Fruit fly (Drosophila melanogaster) whole organism, adult: ENCODE measurements around the gene Pits.

Experiments
- CG11617 ChIP-seq: fragments of 200-800 bp; sonication (Bioruptor generic); optimal IDR thresholded peaks from 2 replicates; lab custom pipeline; 2017; ENCODE audit warnings: mild to moderate bottlenecking, missing biosample characterization, missing genetic modification reagents, missing genetic modification characterization
- CG12768 ChIP-seq: fragments of 200-800 bp; sonication (Bioruptor generic); optimal IDR thresholded peaks from 2 replicates; lab custom pipeline; 2017; ENCODE audit warnings: missing biosample characterization, missing genetic modification characterization, mild to moderate bottlenecking, moderate library complexity, missing genetic modification reagents
- CG14711 ChIP-seq: fragments of 200-800 bp; sonication (Bioruptor generic); optimal IDR thresholded peaks from 2 replicates; lab custom pipeline; 2018; ENCODE audit warnings: missing biosample characterization, mild to moderate bottlenecking, missing genetic modification characterization, moderate library complexity
- CG1620 ChIP-seq: fragments of 200-800 bp; sonication (Bioruptor generic); optimal IDR thresholded peaks from 2 replicates; lab custom pipeline; 2016; ENCODE audit warnings: missing biosample characterization, missing genetic modification characterization
- CG33017 ChIP-seq: fragments of 200-800 bp; sonication (Bioruptor generic); optimal IDR thresholded peaks from 2 replicates; lab custom pipeline; 2018; ENCODE audit warnings: missing biosample characterization, mild to moderate bottlenecking, missing genetic modification characterization, moderate library complexity
- CG5204 ChIP-seq: fragments of 200-800 bp; sonication (Bioruptor generic); optimal IDR thresholded peaks from 2 replicates; lab custom pipeline; 2016; ENCODE audit warnings: missing biosample characterization, missing genetic modification characterization
- CG7045 ChIP-seq: fragments of 200-800 bp; sonication (Bioruptor generic); optimal IDR thresholded peaks from 2 replicates; lab custom pipeline; 2017; ENCODE audit warnings: missing biosample characterization, mild to moderate bottlenecking, missing genetic modification characterization
- CG7101 ChIP-seq: fragments of 200-800 bp; sonication (Bioruptor generic); optimal IDR thresholded peaks from 2 replicates; lab custom pipeline; 2018; ENCODE audit warnings: missing biosample characterization, mild to moderate bottlenecking, missing genetic modification characterization, moderate library complexity
- Clk ChIP-seq: fragments of 200-800 bp; sonication (Bioruptor generic); optimal IDR thresholded peaks from 2 replicates; lab custom pipeline; 2017; ENCODE audit warnings: missing biosample characterization, missing genetic modification characterization
- Crg-1 ChIP-seq: fragments of 200-800 bp; sonication (Bioruptor generic); optimal IDR thresholded peaks from 2 replicates; lab custom pipeline; 2016; ENCODE audit warnings: missing biosample characterization, missing genetic modification characterization
- Hr96 ChIP-seq: fragments of 200-800 bp; sonication (Bioruptor generic); optimal IDR thresholded peaks from 2 replicates; lab custom pipeline; 2016; ENCODE audit warnings: missing biosample characterization, missing genetic modification characterization
- Mnt ChIP-seq: fragments of 200-800 bp; sonication (Bioruptor generic); optimal IDR thresholded peaks from 2 replicates; lab custom pipeline; 2016; ENCODE audit warnings: missing biosample characterization, mild to moderate bottlenecking, missing genetic modification characterization
- bab1 ChIP-seq: fragments of 200-800 bp; sonication (Bioruptor generic); optimal IDR thresholded peaks from 3 replicates; lab custom pipeline; 2019; ENCODE audit warnings: missing biosample characterization, mild to moderate bottlenecking, missing genetic modification characterization, moderate library complexity
- cic ChIP-seq: fragments of 200-800 bp; sonication (Bioruptor generic); optimal IDR thresholded peaks from 2 replicates; lab custom pipeline; 2017; ENCODE audit warnings: missing biosample characterization, mild to moderate bottlenecking, missing genetic modification characterization, moderate library complexity
- cnc ChIP-seq, 2 experiments: fragments of >200 bp; optimal IDR thresholded peaks; 2 replicates each; lab custom pipeline; 2017
- kay ChIP-seq: fragments of 200-800 bp; sonication (Bioruptor generic); peaks from one replicate; lab custom pipeline; 2016; ENCODE audit warnings: missing biosample characterization, missing genetic modification characterization, borderline replicate concordance
- ovo ChIP-seq: fragments of 200-800 bp; sonication (Bioruptor generic); optimal IDR thresholded peaks from 2 replicates; lab custom pipeline; 2016; ENCODE audit warnings: missing biosample characterization, missing genetic modification characterization
- pad ChIP-seq: fragments of 200-800 bp; sonication (Bioruptor generic); optimal IDR thresholded peaks from 3 replicates; lab custom pipeline; 2017; ENCODE audit warnings: missing biosample characterization, missing genetic modification characterization, mild to moderate bottlenecking, moderate library complexity, missing genetic modification reagents
- tj ChIP-seq: fragments of 200-800 bp; sonication (Bioruptor generic); optimal IDR thresholded peaks from 3 replicates; lab custom pipeline; 2017; ENCODE audit warnings: missing biosample characterization, mild to moderate bottlenecking, missing genetic modification characterization, moderate library complexity
- toe ChIP-seq: fragments of 200-800 bp; sonication (Bioruptor generic); optimal IDR thresholded peaks from 2 replicates; lab custom pipeline; 2016; ENCODE audit warnings: missing biosample characterization, missing genetic modification characterization

Gene Pits

DNA sequence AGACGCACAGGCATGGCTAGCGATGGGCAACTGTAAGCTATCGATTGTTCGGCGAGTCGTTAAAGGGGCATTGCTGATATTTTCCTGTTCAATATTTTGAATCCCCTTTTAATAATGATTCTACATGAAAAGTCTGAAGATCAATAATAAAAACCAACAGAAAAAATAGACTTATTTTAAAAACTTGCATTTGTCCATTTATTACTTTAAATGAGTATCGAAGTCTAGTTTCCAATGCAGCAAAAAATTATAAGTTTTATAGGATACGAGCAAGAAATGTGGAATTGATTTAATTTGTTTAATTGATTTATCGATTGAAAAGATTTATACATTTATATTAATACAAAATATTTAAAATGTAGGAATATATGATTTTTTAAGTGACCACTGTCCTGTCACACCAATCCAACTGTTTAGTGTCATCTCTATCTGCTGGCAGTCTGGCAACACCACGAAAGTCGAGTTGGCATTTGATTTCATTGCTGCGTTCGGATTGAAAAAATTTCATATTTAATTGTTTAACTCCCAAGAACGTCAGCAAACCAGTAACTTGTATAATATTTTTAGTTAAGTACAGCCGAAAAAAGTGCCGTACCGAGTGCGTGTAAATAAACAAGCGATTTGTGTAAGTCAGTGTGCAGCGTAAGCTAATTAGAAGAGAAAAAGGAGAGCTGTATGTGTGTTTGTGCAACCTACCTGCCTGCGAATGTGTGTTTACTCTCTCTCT lies 12.8 kb upstream of the Pits start, which contains the start of the genes CG1824 and Sec16:
Gene CG1824, minus strand, starts transcription at position 15 of the 727 bp plus-strand sequence.
Gene Sec16, plus strand, starts transcription at position 438 of the 727 bp plus-strand sequence.
- TF ChIP-seq Mnt (GFP tag; lab: Kevin White, UChicago) (no peak), CG7045 (GFP tag; lab: Kevin White, UChicago) (peak; percentile 15), toe (GFP tag; lab: Kevin White, UChicago) (peak; percentile 66), CG11617 (peak; percentile 69), CG1620 (GFP tag; lab: Kevin White, UChicago) (peak; percentile 45), ovo (GFP tag; lab: Kevin White, UChicago) (peak; percentile 60), CG12768 (no peak), CG7101 (tag; lab: Kevin White, UChicago) (peak; percentile 61), cic (GFP tag; lab: Kevin White, UChicago) (no peak), tj (GFP tag; lab: Kevin White, UChicago) (peak; percentile 68), pad (GFP tag; lab: Kevin White, UChicago) (peak; percentile 67), CG14711 (tag; lab: Kevin White, UChicago) (peak; percentile 31), Hr96 (GFP tag; lab: Kevin White, UChicago) (no peak), kay (GFP tag; lab: Kevin White, UChicago) (no peak), Crg-1 (GFP tag; lab: Kevin White, UChicago) (peak; percentile 12), CG33017 (tag; lab: Kevin White, UChicago) (no peak)

- no peak for TF ChIP-seq CG14711 (tag; lab: Kevin White, UChicago)
- peak; percentile 62 for TF ChIP-seq Mnt (GFP tag; lab: Kevin White, UChicago)
- TF ChIP-seq CG1620 (GFP tag; lab: Kevin White, UChicago), result no peak
Measured at dm6 chrX:12595100-12595609, 12.2 kb upstream of the Pits start.

DNA sequence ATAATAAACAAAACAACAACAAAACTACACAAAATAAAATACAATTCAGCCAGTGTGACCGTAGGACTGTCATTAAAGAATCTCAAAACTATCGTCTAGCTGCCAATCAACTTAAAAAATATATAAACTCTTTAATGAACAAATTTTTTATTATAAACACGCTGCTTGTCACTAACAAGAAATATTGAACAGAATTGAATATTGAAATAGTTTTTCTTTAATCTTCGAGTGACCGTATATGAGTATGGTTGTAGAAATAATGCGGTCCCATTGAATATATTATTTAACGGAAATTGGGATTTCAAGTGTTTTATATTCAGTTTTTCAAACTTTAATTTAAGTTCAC lies 9.1 kb upstream of the Pits start, which contains the start of gene LIMK1:
Gene LIMK1, minus strand, starts transcription at position 73 of the 346 bp plus-strand sequence.
- TF ChIP-seq cic (GFP tag; lab: Kevin White, UChicago) (no peak), CG14711 (tag; lab: Kevin White, UChicago) (peak; percentile 54), bab1 (GFP tag; lab: Kevin White, UChicago) (peak; percentile 32)

DNA sequence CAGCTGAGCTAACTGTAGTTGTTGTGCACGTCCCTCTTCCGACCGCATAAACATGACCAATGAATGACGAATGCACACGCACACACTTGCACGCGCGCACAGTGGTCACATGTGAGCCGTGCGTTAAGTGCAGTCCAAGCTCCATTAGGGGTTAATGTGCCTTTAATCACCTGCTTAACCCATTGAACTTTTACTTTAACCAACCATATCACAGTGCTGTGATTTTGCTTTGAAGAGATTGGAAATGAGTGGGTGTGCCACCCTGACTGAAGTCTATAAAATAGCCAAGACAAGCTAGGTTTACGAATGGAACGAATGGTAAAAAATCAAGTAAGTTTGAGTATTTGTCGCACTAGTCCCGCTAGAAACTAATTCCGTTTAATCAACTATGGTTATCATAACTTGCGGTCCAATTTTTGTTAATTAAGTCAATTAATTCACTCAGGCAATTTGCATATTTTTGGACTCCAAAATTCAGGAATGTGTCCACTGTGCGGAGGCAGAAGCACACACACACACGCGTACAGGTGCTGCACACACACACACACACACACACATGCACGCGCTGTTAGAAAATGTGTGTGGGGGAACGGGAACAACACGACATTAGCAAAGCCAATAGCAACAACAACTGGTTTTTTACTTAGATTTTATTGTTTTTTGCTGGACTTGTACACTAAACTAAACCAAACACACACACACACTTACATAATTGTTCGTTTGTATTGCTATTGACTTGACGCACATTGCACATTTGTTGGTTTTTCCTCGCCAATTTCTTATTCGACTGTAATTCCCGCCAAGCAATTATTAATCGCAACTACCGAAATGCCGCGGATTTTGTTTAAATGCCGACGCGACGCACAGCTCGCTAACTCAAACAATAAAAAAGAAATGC lies 8.5 kb upstream of the Pits start:
- TF ChIP-seq CG1620 (GFP tag; lab: Kevin White, UChicago) (peak; percentile 46), bab1 (GFP tag; lab: Kevin White, UChicago) (peak; percentile 54), pad (GFP tag; lab: Kevin White, UChicago) (peak; percentile 86), ovo (GFP tag; lab: Kevin White, UChicago) (peak; percentile 90), cnc (optimal IDR thresholded peaks at IDR 0.05; lab: Kevin White, UChicago) (no peak), Crg-1 (GFP tag; lab: Kevin White, UChicago) (no peak), kay (GFP tag; lab: Kevin White, UChicago) (no peak), CG5204 (GFP tag; lab: Kevin White, UChicago) (peak; percentile 56), CG12768 (peak; percentile 66), Clk (GFP tag; lab: Kevin White, UChicago) (peak; percentile 32), CG11617 (peak; percentile 84), Hr96 (GFP tag; lab: Kevin White, UChicago) (no peak), CG7101 (tag; lab: Kevin White, UChicago) (peak; percentile 19), cic (GFP tag; lab: Kevin White, UChicago) (peak; percentile 22), CG33017 (tag; lab: Kevin White, UChicago) (peak; percentile 5), tj (GFP tag; lab: Kevin White, UChicago) (peak; percentile 60), Mnt (GFP tag; lab: Kevin White, UChicago) (peak; percentile 74), CG14711 (tag; lab: Kevin White, UChicago) (peak; percentile 12), toe (GFP tag; lab: Kevin White, UChicago) (peak; percentile 54), CG7045 (GFP tag; lab: Kevin White, UChicago) (peak; percentile 45)

dm6 chrX:12583870-12584390 lies 937 bp upstream of the Pits start:
- TF ChIP-seq CG5204 (GFP tag; lab: Kevin White, UChicago) (no peak), cnc (optimal IDR thresholded peaks at IDR 0.05; lab: Kevin White, UChicago) (no peak), CG12768 (no peak), ovo (GFP tag; lab: Kevin White, UChicago) (no peak), CG7045 (GFP tag; lab: Kevin White, UChicago) (no peak), Hr96 (GFP tag; lab: Kevin White, UChicago) (no peak), kay (GFP tag; lab: Kevin White, UChicago) (no peak), CG11617 (no peak)
